Fruit fly (Drosophila melanogaster): Measurements from ENCODE around the gene CG43145.
A peak's percentile ranks its signal among the peaks of the same experiment; 100 is the strongest.

dm6 chr2L:3712949-3713416 is 11.4 kb downstream of the CG43145 start, which contains the start of the genes CG31955 and CG2818:
- TF ChIP-seq Hr39 (GFP tag; optimal IDR thresholded peaks at IDR 0.05) (peak; percentile 41), Sox15 (GFP tag; optimal IDR thresholded peaks at IDR 0.05) (no peak), CG8119 (GFP tag; IDR thresholded peaks at IDR 0.05) (no peak), Blimp-1 (GFP tag; optimal IDR thresholded peaks at IDR 0.05) (no peak), CG6163 (GFP tag; IDR thresholded peaks at IDR 0.05) (no peak), Smox (GFP tag; optimal IDR thresholded peaks at IDR 0.05) (peak; percentile 32), CG4318 (GFP tag; optimal IDR thresholded peaks at IDR 0.05) (no peak), acj6 (GFP tag; optimal IDR thresholded peaks at IDR 0.05) (no peak), dsx (GFP tag; optimal IDR thresholded peaks at IDR 0.05; ENCODE audit: poor library complexity, severe bottlenecking) (peak; percentile 46), dac (GFP tag; optimal IDR thresholded peaks at IDR 0.05) (no peak), CG3919 (GFP tag; optimal IDR thresholded peaks at IDR 0.05) (peak; percentile 21)
